Worm (Caenorhabditis elegans): ENCODE measurements around the gene Y72A10A.1.

Y72A10A.1 gene

ce11 chrX:6128225-6128686 is 9.9 kb downstream of the Y72A10A.1 start, which contains the start of gene C15H9.9:
TSS of gene C15H9.9 (minus strand) at chrX:6128275.
- TF ChIP-seq sox-4 (tag; optimal IDR thresholded peaks at IDR 0.05): no peak
- no peak for TF ChIP-seq pha-2 (tag; optimal IDR thresholded peaks at IDR 0.05)
- peak; percentile 69 for TF ChIP-seq ceh-31 (tag; optimal IDR thresholded peaks at IDR 0.05)
- TF ChIP-seq unc-42 (tag; optimal IDR thresholded peaks at IDR 0.05): peak; percentile 75
- TF ChIP-seq unc-55 (GFP tag; optimal IDR thresholded peaks at IDR 0.05): peak; percentile 28
- no peak for TF ChIP-seq lim-6 (tag; optimal IDR thresholded peaks at IDR 0.05)
- peak; percentile 65 for TF ChIP-seq ceh-18 (tag; optimal IDR thresholded peaks at IDR 0.05)
- TF ChIP-seq tbx-2 (tag; optimal IDR thresholded peaks at IDR 0.05): peak; percentile 12
- TF ChIP-seq rnt-1 (tag; optimal IDR thresholded peaks at IDR 0.05): peak; percentile 17

- TF ChIP-seq hlh-8 (tag; optimal IDR thresholded peaks at IDR 0.05): no peak
- TF ChIP-seq ahr-1 (tag; optimal IDR thresholded peaks at IDR 0.05): no peak
- TF ChIP-seq hlh-30 (tag; optimal IDR thresholded peaks at IDR 0.05; ENCODE audit: insufficient read depth): peak; percentile 27
- TF ChIP-seq T23F11.4 (GFP tag; optimal IDR thresholded peaks at IDR 0.05): no peak
- TF ChIP-seq tbx-2 (tag; optimal IDR thresholded peaks at IDR 0.05): no peak
- no peak for TF ChIP-seq sdc-2 (tag; optimal IDR thresholded peaks at IDR 0.05)
Measured at ce11 chrX:6122026-6122425, 16.1 kb downstream of the Y72A10A.1 start, which contains the start of gene nnt-1. TSS of gene nnt-1 (plus strand) at chrX:6122311.

ce11 chrX:6121279-6121678 is 16.9 kb downstream of the Y72A10A.1 start:
- no peak for TF ChIP-seq pag-3 (tag; optimal IDR thresholded peaks at IDR 0.05; ENCODE audit: borderline replicate concordance)
- TF ChIP-seq C08G9.2 (tag; optimal IDR thresholded peaks at IDR 0.05): no peak
- no peak for TF ChIP-seq gmeb-2 (tag; optimal IDR thresholded peaks at IDR 0.05)
- TF ChIP-seq ceh-14 (tag; optimal IDR thresholded peaks at IDR 0.05): no peak
- TF ChIP-seq npax-4 (tag; optimal IDR thresholded peaks at IDR 0.05): no peak
- no peak for TF ChIP-seq dve-1 (tag; optimal IDR thresholded peaks at IDR 0.05)
- no peak for TF ChIP-seq unc-42 (tag; optimal IDR thresholded peaks at IDR 0.05)
- no peak for TF ChIP-seq che-1 (tag; optimal IDR thresholded peaks at IDR 0.05)
- TF ChIP-seq fkh-6 (tag; optimal IDR thresholded peaks at IDR 0.05): no peak
- TF ChIP-seq Y22D7AL.16 (tag; optimal IDR thresholded peaks at IDR 0.05): no peak
- no peak for TF ChIP-seq pqm-1 (tag; optimal IDR thresholded peaks at IDR 0.05)
- no peak for TF ChIP-seq T23F11.4 (GFP tag; optimal IDR thresholded peaks at IDR 0.05)
- TF ChIP-seq ahr-1 (tag; optimal IDR thresholded peaks at IDR 0.05): no peak
- TF ChIP-seq nhr-11 (tag; optimal IDR thresholded peaks at IDR 0.05): no peak
- no peak for TF ChIP-seq fax-1 (tag; optimal IDR thresholded peaks at IDR 0.05)
- TF ChIP-seq ceh-31 (tag; optimal IDR thresholded peaks at IDR 0.05): no peak
- TF ChIP-seq sox-2 (GFP tag; IDR thresholded peaks at IDR 0.05): no peak
- TF ChIP-seq zip-5 (tag; optimal IDR thresholded peaks at IDR 0.05): no peak
- no peak for TF ChIP-seq tbx-2 (tag; optimal IDR thresholded peaks at IDR 0.05)
- TF ChIP-seq unc-86 (tag; optimal IDR thresholded peaks at IDR 0.05): no peak

- TF ChIP-seq hlh-6 (tag; optimal IDR thresholded peaks at IDR 0.05): no peak
- TF ChIP-seq ceh-45 (GFP tag; IDR thresholded peaks at IDR 0.05): no peak
- no peak for TF ChIP-seq K02D7.2 (tag; optimal IDR thresholded peaks at IDR 0.05)
- TF ChIP-seq elt-2 (tag; optimal IDR thresholded peaks at IDR 0.05): no peak
- TF ChIP-seq hlh-15 (tag; optimal IDR thresholded peaks at IDR 0.05): no peak
- no peak for TF ChIP-seq ceh-18 (tag; optimal IDR thresholded peaks at IDR 0.05)
- no peak for TF ChIP-seq hlh-8 (tag; optimal IDR thresholded peaks at IDR 0.05)
- TF ChIP-seq ama-1 (optimal IDR thresholded peaks at IDR 0.05): no peak
- no peak for TF ChIP-seq sdc-2 (tag; optimal IDR thresholded peaks at IDR 0.05)
- no peak for TF ChIP-seq ceh-14 (tag; optimal IDR thresholded peaks at IDR 0.05)
- no peak for TF ChIP-seq T23F11.4 (GFP tag; optimal IDR thresholded peaks at IDR 0.05)
- TF ChIP-seq C38D4.7 (GFP tag; optimal IDR thresholded peaks at IDR 0.05): no peak
Measured at ce11 chrX:6118086-6118825, 19.9 kb downstream of the Y72A10A.1 start, which contains the start of gene C15H9.2. TSS of gene C15H9.2 (plus strand) at chrX:6118526.

Measured in whole organism, late embryonic.